Worm (Caenorhabditis elegans): ENCODE results near the gene M28.4.

Gene M28.4

DNA sequence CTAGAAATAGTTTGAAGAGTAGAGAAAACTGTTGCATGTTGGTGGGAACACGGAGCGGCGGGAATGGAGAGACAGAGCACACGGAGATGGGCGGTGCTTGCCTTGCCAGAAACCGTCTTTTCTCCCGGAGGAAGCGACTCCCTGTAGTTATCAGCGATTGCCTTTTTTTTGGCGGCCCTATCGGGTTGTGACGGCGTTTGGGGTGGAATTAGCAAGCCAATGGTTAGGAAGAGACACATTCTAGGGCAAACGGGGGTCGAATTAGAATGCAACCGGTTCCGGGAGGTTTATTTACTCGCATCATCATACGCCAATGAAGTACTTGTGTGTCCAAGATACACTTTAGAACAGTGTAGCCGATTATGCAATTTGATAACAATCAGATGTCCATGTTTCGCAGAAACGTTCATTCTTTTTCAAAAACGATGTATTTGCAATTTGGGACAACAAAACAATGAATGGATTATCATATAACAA, 14.2 kb downstream of the M28.4 start, which contains the start of gene lact-3 (continued):
- TF ChIP-seq Y53G8AR.9 (GFP tag; conservative IDR thresholded peaks at IDR 0.05) (peak; percentile 75), zfh-2 (GFP tag; conservative IDR thresholded peaks at IDR 0.05) (0 out of 2 replicates have a peak, but pooled peaks have one; percentile 5), F57A8.1 (GFP tag; optimal IDR thresholded peaks at IDR 0.05) (no peak), mel-28 (tag; optimal IDR thresholded peaks at IDR 0.05; ENCODE audit: borderline replicate concordance) (no peak), aptf-3 (GFP tag; IDR thresholded peaks at IDR 0.05) (no peak), F37B4.10 (GFP tag; IDR thresholded peaks at IDR 0.05) (no peak), ekl-4 (GFP tag; IDR thresholded peaks at IDR 0.05) (peak; percentile 71), madf-6 (GFP tag; IDR thresholded peaks at IDR 0.05) (peak; percentile 65), hrde-1 (tag; optimal IDR thresholded peaks at IDR 0.05; ENCODE audit: borderline replicate concordance) (peak; percentile 80), nhr-80 (tag; optimal IDR thresholded peaks at IDR 0.05) (peak; percentile 67), cebp-1 (GFP tag; IDR thresholded peaks at IDR 0.05) (no peak), cebp-1 (tag; optimal IDR thresholded peaks at IDR 0.05) (peak; percentile 38), nhr-27 (tag; optimal IDR thresholded peaks at IDR 0.05) (no peak), B0035.1 (tag; optimal IDR thresholded peaks at IDR 0.05) (no peak), him-1 (tag; optimal IDR thresholded peaks at IDR 0.05) (peak; percentile 16), ztf-28 (GFP tag; IDR thresholded peaks at IDR 0.05) (no peak), ztf-22 (GFP tag; optimal IDR thresholded peaks at IDR 0.05) (no peak), nfya-1 (tag; optimal IDR thresholded peaks at IDR 0.05; ENCODE audit: borderline replicate concordance, insufficient read depth) (no peak), K11D2.4 (GFP tag; IDR thresholded peaks at IDR 0.05) (no peak), egl-18 (GFP tag; IDR thresholded peaks at IDR 0.05) (no peak), lsl-1 (GFP tag; optimal IDR thresholded peaks at IDR 0.05) (peak; percentile 23), dpff-1 (tag; optimal IDR thresholded peaks at IDR 0.05) (no peak), ztf-3 (GFP tag; optimal IDR thresholded peaks at IDR 0.05) (no peak), bed-2 (GFP tag; IDR thresholded peaks at IDR 0.05) (no peak), lin-26 (GFP tag; IDR thresholded peaks at IDR 0.05) (0 out of 2 replicates have a peak, but pooled peaks have one; percentile 59), F52B5.7 (tag; optimal IDR thresholded peaks at IDR 0.05) (no peak), F57C9.4 (tag; optimal IDR thresholded peaks at IDR 0.05) (no peak), tbp1 (GFP tag; optimal IDR thresholded peaks at IDR 0.05) (peak; percentile 35), Y95B8A.8 (GFP tag; IDR thresholded peaks at IDR 0.05) (0 out of 2 replicates have a peak, but pooled peaks have one; percentile 41), die-1 (tag; optimal IDR thresholded peaks at IDR 0.05) (no peak)

DNA sequence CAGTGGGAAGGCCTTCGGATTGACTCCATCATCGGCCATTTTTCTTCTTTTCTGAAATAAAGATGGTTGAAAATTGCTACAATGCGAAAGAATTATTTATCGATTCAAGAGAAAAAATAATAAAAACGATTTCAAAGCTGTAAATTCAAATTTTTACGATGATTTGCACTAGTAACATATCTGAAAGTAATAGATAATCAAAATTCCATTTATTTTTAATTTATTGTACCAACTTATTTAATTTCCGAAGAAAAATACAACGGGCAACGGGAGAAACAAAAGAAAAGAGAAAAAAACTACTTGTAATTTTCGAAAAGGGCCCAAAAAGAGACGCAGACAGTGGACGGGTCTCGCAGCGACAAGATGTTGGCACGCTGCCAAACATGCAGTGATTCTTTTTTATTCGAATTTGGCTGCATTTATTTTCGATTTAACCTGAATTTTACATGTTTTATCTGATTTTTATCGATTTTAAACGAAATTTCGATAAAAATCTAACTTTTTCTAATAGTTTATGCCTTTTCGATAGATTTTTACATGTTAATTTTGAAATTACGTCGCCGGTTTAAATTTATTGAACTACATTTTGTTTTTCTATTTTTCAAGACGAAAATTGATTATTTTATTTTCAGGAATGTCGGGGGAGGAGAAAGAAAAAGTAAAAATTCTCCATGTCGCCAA, 15.2 kb downstream of the M28.4 start, which contains the start of the genes snu-13 and rsp-7:
Gene snu-13 (minus strand): TSS at position 51 of the 681 bp plus-strand sequence.
Gene rsp-7 (plus strand): TSS at position 631 of the 681 bp plus-strand sequence.
- TF ChIP-seq madf-10 (tag; optimal IDR thresholded peaks at IDR 0.05) (no peak), Y67H2A.10 (GFP tag; conservative IDR thresholded peaks at IDR 0.05) (no peak), tlf-1 (GFP tag; optimal IDR thresholded peaks at IDR 0.05) (peak; percentile 54), mxl-1 (tag; optimal IDR thresholded peaks at IDR 0.05) (no peak), snpc-1.1 (tag; optimal IDR thresholded peaks at IDR 0.05; ENCODE audit: insufficient read depth) (no peak), B0019.2 (GFP tag; conservative IDR thresholded peaks at IDR 0.05) (no peak), bed-1 (GFP tag; IDR thresholded peaks at IDR 0.05) (no peak), Y53F4B.3 (GFP tag; IDR thresholded peaks at IDR 0.05) (no peak), unc-62 (GFP tag; optimal IDR thresholded peaks at IDR 0.05) (no peak), snpc-3.4 (tag; optimal IDR thresholded peaks at IDR 0.05) (no peak), aptf-3 (GFP tag; IDR thresholded peaks at IDR 0.05) (no peak), nhr-27 (tag; optimal IDR thresholded peaks at IDR 0.05) (no peak), bed-2 (GFP tag; IDR thresholded peaks at IDR 0.05) (no peak), T07F8.4 (tag; optimal IDR thresholded peaks at IDR 0.05) (no peak), F57A8.1 (GFP tag; optimal IDR thresholded peaks at IDR 0.05) (no peak), Y79H2A.3 (GFP tag; conservative IDR thresholded peaks at IDR 0.05) (no peak), F55B11.4 (tag; optimal IDR thresholded peaks at IDR 0.05; ENCODE audit: borderline replicate concordance, insufficient read depth) (no peak), attf-6 (GFP tag; IDR thresholded peaks at IDR 0.05) (no peak), zfh-2 (GFP tag; conservative IDR thresholded peaks at IDR 0.05) (no peak), Y56A3A.18 (GFP tag; IDR thresholded peaks at IDR 0.05) (no peak), C17E4.6 (GFP tag; IDR thresholded peaks at IDR 0.05) (no peak), efl-1 (GFP tag; optimal IDR thresholded peaks at IDR 0.05) (peak; percentile 34)
